Fruit fly (Drosophila melanogaster) whole organism, embryonic: Measurements from ENCODE around the gene CG32379.
A peak's percentile ranks its signal among the peaks of the same experiment; 100 is the strongest.

Experiments used
- Antp ChIP-seq: fragments of 200-800 bp; sonication (Bioruptor generic); optimal IDR thresholded peaks from 3 replicates; lab custom pipeline; 2016; ENCODE audit warnings: missing biosample characterization, missing genetic modification characterization
- B-H1 ChIP-seq: fragments of 200-800 bp; sonication (Bioruptor generic); IDR thresholded peaks from 3 replicates; pipeline ENCODE4 v1.3.6; 2022; ENCODE audit warnings: missing biosample characterization, missing genetic modification characterization
- Bdp1 ChIP-seq: fragments of 200-800 bp; sonication (Bioruptor generic); optimal IDR thresholded peaks from 3 replicates; lab custom pipeline; 2016; ENCODE audit warnings: missing biosample characterization, missing genetic modification characterization
- CG10147 ChIP-seq: fragments of 200-800 bp; sonication (Bioruptor generic); optimal IDR thresholded peaks from 2 replicates; lab custom pipeline; 2019; ENCODE audit warnings: missing biosample characterization, mild to moderate bottlenecking, missing genetic modification characterization, moderate library complexity
- CG10274 ChIP-seq: fragments of 200-800 bp; sonication (Bioruptor generic); optimal IDR thresholded peaks from 3 replicates; lab custom pipeline; 2017; ENCODE audit warnings: missing biosample characterization, mild to moderate bottlenecking, missing genetic modification characterization
- CG10366 ChIP-seq: fragments of 200-800 bp; sonication (Bioruptor generic); IDR thresholded peaks from 2 replicates; pipeline ENCODE4 v1.3.6; 2022; ENCODE audit warnings: missing biosample characterization, missing genetic modification characterization
- CG12155 ChIP-seq: fragments of 200-800 bp; sonication (Bioruptor generic); optimal IDR thresholded peaks from 3 replicates; lab custom pipeline; 2016; ENCODE audit warnings: missing biosample characterization, missing genetic modification characterization
- CG17612 ChIP-seq: fragments of 200-800 bp; sonication (Bioruptor generic); IDR thresholded peaks from 2 replicates; pipeline ENCODE4 v1.3.6; 2022; ENCODE audit warnings: missing biosample characterization, missing genetic modification characterization
- CG30020 ChIP-seq: fragments of 200-800 bp; optimal IDR thresholded peaks from 2 replicates; lab custom pipeline; 2019; ENCODE audit warnings: missing biosample characterization, mild to moderate bottlenecking, missing genetic modification characterization, moderate library complexity
- CG30403 ChIP-seq: fragments of 200-800 bp; sonication (Bioruptor generic); optimal IDR thresholded peaks from 3 replicates; lab custom pipeline; 2016; ENCODE audit warnings: missing biosample characterization, missing genetic modification characterization
- CG6254 ChIP-seq: fragments of 200-800 bp; sonication (Bioruptor generic); optimal IDR thresholded peaks from 3 replicates; lab custom pipeline; 2017; ENCODE audit warnings: mild to moderate bottlenecking, missing biosample characterization, missing genetic modification reagents, missing genetic modification characterization
- CG6791 ChIP-seq: fragments of 200-800 bp; sonication (Bioruptor generic); IDR thresholded peaks from 3 replicates; pipeline ENCODE4 v1.3.6; 2022; ENCODE audit warnings: missing biosample characterization, missing genetic modification characterization; ENCODE audit not compliant: partially characterized antibody
- CG8359 ChIP-seq: fragments of 200-800 bp; sonication (Bioruptor generic); optimal IDR thresholded peaks from 2 replicates; lab custom pipeline; 2017; ENCODE audit warnings: missing biosample characterization, mild to moderate bottlenecking, missing genetic modification characterization, borderline replicate concordance
- CHES-1-like ChIP-seq: fragments of 200-800 bp; sonication (Bioruptor generic); optimal IDR thresholded peaks from 2 replicates; lab custom pipeline; 2016; ENCODE audit warnings: missing biosample characterization, missing genetic modification characterization
- CkIIα-i1 ChIP-seq: fragments of 200-800 bp; sonication (Bioruptor generic); IDR thresholded peaks from 2 replicates; pipeline ENCODE4 v1.3.6; 2022; ENCODE audit warnings: missing biosample characterization, missing genetic modification characterization
- CoRest ChIP-seq: fragments of 200-800 bp; sonication (Bioruptor generic); optimal IDR thresholded peaks from 3 replicates; lab custom pipeline; 2018; ENCODE audit warnings: missing biosample characterization, mild to moderate bottlenecking, missing genetic modification characterization, moderate library complexity
- D19A ChIP-seq: fragments of 200-800 bp; optimal IDR thresholded peaks from 3 replicates; lab custom pipeline; 2019; ENCODE audit warnings: missing biosample characterization, mild to moderate bottlenecking, missing genetic modification characterization, moderate library complexity
- Dll ChIP-seq: fragments of 200-800 bp; sonication (Bioruptor generic); IDR thresholded peaks from 4 replicates; pipeline ENCODE4 v1.3.6; 2022; ENCODE audit warnings: missing biosample characterization, missing genetic modification characterization; ENCODE audit not compliant: partially characterized antibody
- Dp ChIP-seq: fragments of 200-800 bp; sonication (Bioruptor generic); optimal IDR thresholded peaks from 2 replicates; lab custom pipeline; 2018; ENCODE audit warnings: missing biosample characterization, mild to moderate bottlenecking, missing genetic modification characterization, moderate library complexity
- Hsf ChIP-seq: fragments of 200-800 bp; sonication (Bioruptor generic); optimal IDR thresholded peaks from 3 replicates; lab custom pipeline; 2016; ENCODE audit warnings: missing biosample characterization, missing genetic modification characterization
- Mad ChIP-seq: fragments of 200-800 bp; sonication (Bioruptor generic); optimal IDR thresholded peaks from 2 replicates; lab custom pipeline; 2016; ENCODE audit warnings: missing biosample characterization, missing genetic modification characterization
- NFAT ChIP-seq: fragments of 200-800 bp; sonication (Bioruptor generic); IDR thresholded peaks from 2 replicates; pipeline ENCODE4 v1.3.6; 2022; ENCODE audit warnings: missing biosample characterization, missing genetic modification characterization
- NK7.1 ChIP-seq: fragments of 200-800 bp; sonication (Bioruptor generic); optimal IDR thresholded peaks from 3 replicates; lab custom pipeline; 2016; ENCODE audit warnings: missing biosample characterization, missing genetic modification characterization
- Poxn ChIP-seq: fragments of 200-800 bp; sonication (Bioruptor generic); IDR thresholded peaks from 2 replicates; pipeline ENCODE4 v1.3.6; 2022; ENCODE audit warnings: missing biosample characterization, missing genetic modification characterization
- abd-A ChIP-seq: fragments of 200-800 bp; sonication (Bioruptor generic); optimal IDR thresholded peaks from 3 replicates; lab custom pipeline; 2019; ENCODE audit warnings: missing biosample characterization, mild to moderate bottlenecking, missing genetic modification characterization, moderate library complexity
- bcd ChIP-seq: fragments of 200-800 bp; sonication (Bioruptor generic); optimal IDR thresholded peaks from 2 replicates; lab custom pipeline; 2017; ENCODE audit warnings: missing biosample characterization, mild to moderate bottlenecking, missing genetic modification characterization
- chinmo ChIP-seq: fragments of 200-800 bp; sonication (Bioruptor generic); IDR thresholded peaks from 4 replicates; pipeline ENCODE4 v1.3.6; 2022; ENCODE audit warnings: missing biosample characterization, missing genetic modification characterization; ENCODE audit not compliant: partially characterized antibody
- crol ChIP-seq: fragments of 200-800 bp; sonication (Bioruptor generic); IDR thresholded peaks from 2 replicates; pipeline ENCODE4 v1.3.6; 2022; ENCODE audit warnings: missing biosample characterization, missing genetic modification characterization
- dan ChIP-seq: fragments of 200-800 bp; sonication (Bioruptor generic); IDR thresholded peaks from 2 replicates; pipeline ENCODE4 v1.3.6; 2022; ENCODE audit warnings: missing biosample characterization, missing genetic modification characterization
- dm ChIP-seq: fragments of 200-800 bp; sonication (Bioruptor generic); optimal IDR thresholded peaks from 3 replicates; lab custom pipeline; 2016; ENCODE audit warnings: missing biosample characterization, missing genetic modification characterization
- dmrt99B ChIP-seq: fragments of 200-800 bp; sonication (Bioruptor generic); optimal IDR thresholded peaks from 2 replicates; lab custom pipeline; 2018; ENCODE audit warnings: missing biosample characterization, mild to moderate bottlenecking, missing genetic modification characterization, moderate library complexity
- fd102C ChIP-seq: fragments of 200-800 bp; sonication (Bioruptor generic); optimal IDR thresholded peaks from 2 replicates; lab custom pipeline; 2018; ENCODE audit warnings: missing biosample characterization, mild to moderate bottlenecking, missing genetic modification characterization, moderate library complexity
- fd3F ChIP-seq: fragments of 200-800 bp; sonication (Bioruptor generic); optimal IDR thresholded peaks from 2 replicates; lab custom pipeline; 2018; ENCODE audit warnings: missing biosample characterization, mild to moderate bottlenecking, missing genetic modification characterization, moderate library complexity
- gce ChIP-seq: fragments of 200-800 bp; sonication (Bioruptor generic); IDR thresholded peaks from 3 replicates; pipeline ENCODE4 v1.3.6; 2022; ENCODE audit warnings: missing biosample characterization, missing genetic modification characterization
- h ChIP-seq: fragments of >200 bp; optimal IDR thresholded peaks from 2 replicates; lab custom pipeline; 2017
- hkb ChIP-seq, 2 experiments: fragments of 200-800 bp in 1 of 2; fragments of >200 bp in 1 of 2; sonication (Bioruptor generic) in 1 of 2; IDR thresholded peaks in 1 of 2; optimal IDR thresholded peaks in 1 of 2; 2 replicates each; pipeline versions ENCODE4 v1.3.6 to Lab custom; 2017 to 2022; ENCODE audit warnings: missing biosample characterization in 1 of 2, missing genetic modification characterization in 1 of 2
- ind ChIP-seq: fragments of 200-800 bp; sonication (Bioruptor generic); optimal IDR thresholded peaks from 3 replicates; lab custom pipeline; 2016; ENCODE audit warnings: missing biosample characterization, missing genetic modification characterization
- nmo ChIP-seq: fragments of 200-800 bp; sonication (Bioruptor generic); optimal IDR thresholded peaks from 2 replicates; lab custom pipeline; 2018; ENCODE audit warnings: missing biosample characterization, mild to moderate bottlenecking, missing genetic modification characterization, moderate library complexity
- org-1 ChIP-seq: fragments of 200-800 bp; sonication (Bioruptor generic); optimal IDR thresholded peaks from 2 replicates; lab custom pipeline; 2017; ENCODE audit warnings: missing biosample characterization, missing genetic modification characterization
- p53 ChIP-seq: fragments of 200-800 bp; sonication (Bioruptor generic); optimal IDR thresholded peaks from 2 replicates; lab custom pipeline; 2016; ENCODE audit warnings: missing biosample characterization, missing genetic modification characterization
- pnt ChIP-seq: fragments of 200-800 bp; sonication (Bioruptor generic); optimal IDR thresholded peaks from 3 replicates; lab custom pipeline; 2016; ENCODE audit warnings: missing biosample characterization, missing genetic modification characterization
- pros ChIP-seq: fragments of 200-800 bp; sonication (Bioruptor generic); optimal IDR thresholded peaks from 3 replicates; lab custom pipeline; 2019; ENCODE audit warnings: missing biosample characterization, mild to moderate bottlenecking, missing genetic modification characterization, moderate library complexity
- ranshi ChIP-seq: fragments of 200-800 bp; sonication (Bioruptor generic); IDR thresholded peaks from 2 replicates; pipeline ENCODE4 v1.3.6; 2022; ENCODE audit warnings: missing biosample characterization, missing genetic modification characterization
- rib ChIP-seq: fragments of 200-800 bp; sonication (Bioruptor generic); IDR thresholded peaks from 2 replicates; pipeline ENCODE4 v1.3.6; 2022; ENCODE audit warnings: missing biosample characterization, missing genetic modification characterization
- shn ChIP-seq: fragments of 200-800 bp; sonication (Bioruptor generic); optimal IDR thresholded peaks from 3 replicates; lab custom pipeline; 2016; ENCODE audit warnings: missing biosample characterization, missing genetic modification characterization
- ssp ChIP-seq: fragments of 200-800 bp; sonication (Bioruptor generic); IDR thresholded peaks from 2 replicates; pipeline ENCODE4 v1.3.6; 2022; ENCODE audit warnings: missing biosample characterization, missing genetic modification characterization
- stwl ChIP-seq: fragments of 200-800 bp; sonication (Bioruptor generic); optimal IDR thresholded peaks from 3 replicates; lab custom pipeline; 2018; ENCODE audit warnings: missing biosample characterization, mild to moderate bottlenecking, missing genetic modification characterization, moderate library complexity
- sug ChIP-seq: fragments of 200-800 bp; optimal IDR thresholded peaks from 2 replicates; lab custom pipeline; 2019; ENCODE audit warnings: missing biosample characterization, mild to moderate bottlenecking, missing genetic modification characterization, moderate library complexity
- trem ChIP-seq: fragments of 200-800 bp; optimal IDR thresholded peaks from 3 replicates; lab custom pipeline; 2019; ENCODE audit warnings: missing biosample characterization, mild to moderate bottlenecking, missing genetic modification characterization, moderate library complexity
- ttk ChIP-seq: fragments of 200-800 bp; sonication (Bioruptor generic); IDR thresholded peaks from 2 replicates; pipeline ENCODE4 v2.1.2; 2022; ENCODE audit warnings: missing biosample characterization, missing genetic modification characterization

CG32379 gene

dm6 chr3L:7360324-7360852 is 35.8 kb upstream of the CG32379 start, which contains the start of gene Sec63 (continued):
- TF ChIP-seq CG6791 (GFP tag; lab: Robert Waterston, UW) (peak; percentile 91), p53 (GFP tag; lab: Kevin White, UChicago) (no peak), stwl (peak; percentile 90), chinmo (GFP tag; lab: Robert Waterston, UW) (peak; percentile 6; the same call in 2 of the 4 replicates), hkb (optimal IDR thresholded peaks at IDR 0.05; lab: Kevin White, UChicago) (no peak), hkb (GFP tag; IDR thresholded peaks at IDR 0.05; lab: Robert Waterston, UW) (peak; percentile 7; the same call in 1 of the 2 replicates), CG30020 (tag; lab: Kevin White, UChicago) (peak; percentile 12), NK7.1 (GFP tag; lab: Kevin White, UChicago) (no peak), D19A (tag; lab: Kevin White, UChicago) (no peak), trem (tag; lab: Kevin White, UChicago) (peak; percentile 65), ssp (GFP tag; lab: Robert Waterston, UW) (0 out of 2 replicates have a peak, but pooled peaks have one; percentile 30), abd-A (tag; lab: Kevin White, UChicago) (no peak), NFAT (peak; percentile 67), Dp (peak; percentile 43), Dll (GFP tag; lab: Robert Waterston, UW) (peak; percentile 74), CoRest (tag; lab: Kevin White, UChicago) (peak; percentile 34), fd102C (GFP tag; lab: Kevin White, UChicago) (no peak), dm (GFP tag; lab: Kevin White, UChicago) (peak; percentile 72), Antp (GFP tag; lab: Kevin White, UChicago) (peak; percentile 35), Poxn (GFP tag; lab: Robert Waterston, UW) (no peak), CG30403 (peak; percentile 46), B-H1 (GFP tag; lab: Robert Waterston, UW) (no peak), pnt (GFP tag; lab: Kevin White, UChicago) (peak; percentile 34), CG10274 (GFP tag; lab: Kevin White, UChicago) (no peak), sug (peak; percentile 3), CkIIα-i1 (GFP tag; lab: Robert Waterston, UW) (no peak), CG17612 (GFP tag; lab: Robert Waterston, UW) (no peak), nmo (GFP tag; lab: Kevin White, UChicago) (peak; percentile 46), pros (GFP tag; lab: Kevin White, UChicago) (no peak), dan (GFP tag; lab: Robert Waterston, UW) (no peak), bcd (GFP tag; lab: Kevin White, UChicago) (peak; percentile 33), CG10366 (peak; percentile 35; the same call in 1 of the 2 replicates), CG8359 (no peak), CG12155 (GFP tag; lab: Kevin White, UChicago) (peak; percentile 91), ind (peak; percentile 35), CG6254 (GFP tag; lab: Kevin White, UChicago) (peak; percentile 15), CHES-1-like (GFP tag; lab: Kevin White, UChicago) (peak; percentile 45), gce (no peak; the same call in 1 of the 3 replicates), h (lab: Kevin White, UChicago) (no peak), Hsf (GFP tag; lab: Kevin White, UChicago) (peak; percentile 38), CG10147 (GFP tag; lab: Kevin White, UChicago) (no peak), Bdp1 (GFP tag; lab: Kevin White, UChicago) (peak; percentile 24), Mad (GFP tag; lab: Kevin White, UChicago) (no peak), shn (GFP tag; lab: Kevin White, UChicago) (no peak), dmrt99B (tag; lab: Kevin White, UChicago) (peak; percentile 14), fd3F (no peak), ranshi (GFP tag; lab: Robert Waterston, UW) (0 out of 2 replicates have a peak, but pooled peaks have one; percentile 32), ttk (0 out of 2 replicates have a peak, but pooled peaks have one; percentile 29), rib (GFP tag; lab: Robert Waterston, UW) (no peak), org-1 (GFP tag; lab: Kevin White, UChicago) (no peak), crol (GFP tag; lab: Robert Waterston, UW) (peak; percentile 56)
